Fruit fly (Drosophila melanogaster) whole organism, prepupa: ENCODE results near the gene Rpn12R.

Experiments used
- CG31627 ChIP-seq: fragments of 200-800 bp; sonication (Bioruptor generic); optimal IDR thresholded peaks from 3 replicates; lab custom pipeline; 2016; ENCODE audit warnings: missing biosample characterization, missing genetic modification characterization
- Gug ChIP-seq: fragments of 200-800 bp; sonication (Bioruptor generic); IDR thresholded peaks from 2 replicates; pipeline ENCODE4 v1.3.6; 2022; ENCODE audit warnings: missing biosample characterization, missing genetic modification characterization
- Hr38 ChIP-seq: sonication (Bioruptor generic); optimal IDR thresholded peaks from 2 replicates; lab custom pipeline; 2016; ENCODE audit warnings: missing biosample characterization, missing genetic modification characterization
- Hr4 ChIP-seq: fragments of 200-800 bp; sonication (Bioruptor generic); optimal IDR thresholded peaks from 3 replicates; lab custom pipeline; 2016; ENCODE audit warnings: missing biosample characterization, missing genetic modification characterization
- Sox102F ChIP-seq: fragments of 200-800 bp; sonication (Bioruptor generic); optimal IDR thresholded peaks from 2 replicates; lab custom pipeline; 2016; ENCODE audit warnings: missing biosample characterization, mild to moderate bottlenecking, missing genetic modification characterization
- net ChIP-seq: fragments of 200-800 bp; sonication (Bioruptor generic); optimal IDR thresholded peaks from 3 replicates; lab custom pipeline; 2016; ENCODE audit warnings: missing biosample characterization, missing genetic modification characterization
- ss ChIP-seq, 2 experiments: fragments of 200-800 bp; sonication (Bioruptor generic); optimal IDR thresholded peaks; 2 replicates in 1 of 2; 3 replicates in 1 of 2; lab custom pipeline; 2017 to 2018; ENCODE audit warnings: mild to moderate bottlenecking in 2 of 2, missing biosample characterization in 2 of 2, missing genetic modification characterization in 2 of 2, moderate library complexity in 1 of 2
- topi ChIP-seq: fragments of 200-800 bp; sonication (Bioruptor generic); optimal IDR thresholded peaks from 3 replicates; lab custom pipeline; 2016; ENCODE audit warnings: missing biosample characterization, missing genetic modification characterization

DNA sequence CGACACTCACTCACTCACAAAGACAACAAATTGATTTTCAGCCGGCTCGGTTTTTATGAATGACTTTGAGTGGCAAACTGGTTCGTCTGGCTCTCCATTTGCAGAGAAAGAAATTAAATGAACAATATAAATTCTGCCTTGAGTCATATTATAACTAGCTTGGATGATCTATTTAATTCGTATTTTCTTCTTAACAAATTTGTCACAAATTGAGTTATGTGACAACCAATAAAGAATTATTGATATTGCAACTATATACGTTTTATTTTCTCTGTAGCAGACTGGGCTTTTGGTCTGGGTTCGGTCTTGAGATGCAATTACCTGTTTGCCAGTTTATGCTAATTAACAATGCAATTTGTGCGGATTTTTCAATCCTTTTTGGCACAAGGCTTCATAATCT, 35.5 kb downstream of the Rpn12R start:
- TF ChIP-seq Gug, result peak; percentile 86
- TF ChIP-seq CG31627 (GFP tag; lab: Kevin White, UChicago), result peak; percentile 59
- TF ChIP-seq ss (GFP tag; optimal IDR thresholded peaks at IDR 0.05; lab: Kevin White, UChicago), result peak; percentile 30 to 64
- peak; percentile 91 for TF ChIP-seq Hr4 (GFP tag; lab: Kevin White, UChicago)
- TF ChIP-seq Hr38, result no peak
- TF ChIP-seq Sox102F, result peak; percentile 77
- peak; percentile 72 for TF ChIP-seq topi (GFP tag; lab: Kevin White, UChicago)
- TF ChIP-seq net (GFP tag; lab: Kevin White, UChicago), result peak; percentile 88
